Fruit fly (Drosophila melanogaster): Measurements from ENCODE around the gene CG3847.
A peak's percentile ranks its signal among the peaks of the same experiment; 100 is the strongest.

Gene CG3847

dm6 chrX:6310408-6310807 is 36.5 kb upstream of the CG3847 start (continued):
- TF ChIP-seq Oli (tag; optimal IDR thresholded peaks at IDR 0.05) (peak; percentile 6), CG18011 (GFP tag; optimal IDR thresholded peaks at IDR 0.05) (no peak), hkb (optimal IDR thresholded peaks at IDR 0.05) (no peak), hkb (GFP tag; IDR thresholded peaks at IDR 0.05) (no peak), H15 (GFP tag; IDR thresholded peaks at IDR 0.05) (no peak), pb (GFP tag; optimal IDR thresholded peaks at IDR 0.05) (no peak), twi (tag; optimal IDR thresholded peaks at IDR 0.05) (no peak), CG12942 (GFP tag; optimal IDR thresholded peaks at IDR 0.05) (no peak), Lhr (GFP tag; optimal IDR thresholded peaks at IDR 0.05) (no peak), HmgD (GFP tag; optimal IDR thresholded peaks at IDR 0.05) (no peak), kay (GFP tag; optimal IDR thresholded peaks at IDR 0.05) (no peak), Lpt (GFP tag; optimal IDR thresholded peaks at IDR 0.05) (no peak), CG14965 (GFP tag; optimal IDR thresholded peaks at IDR 0.05; ENCODE audit: borderline replicate concordance) (no peak), NK7.1 (GFP tag; optimal IDR thresholded peaks at IDR 0.05) (no peak), HLH4C (GFP tag; IDR thresholded peaks at IDR 0.05; ENCODE audit: partially characterized antibody) (no peak), CG7372 (GFP tag; IDR thresholded peaks at IDR 0.05) (no peak), CG17359 (tag; optimal IDR thresholded peaks at IDR 0.05) (peak; percentile 42), Dp (GFP tag; optimal IDR thresholded peaks at IDR 0.05) (no peak), vfl (GFP tag; optimal IDR thresholded peaks at IDR 0.05) (no peak), phol (tag; optimal IDR thresholded peaks at IDR 0.05) (peak; percentile 17), pho (GFP tag; optimal IDR thresholded peaks at IDR 0.05) (no peak), ttk (GFP tag; IDR thresholded peaks at IDR 0.05) (0 out of 2 replicates have a peak, but pooled peaks have one; percentile 12), CG9215 (GFP tag; IDR thresholded peaks at IDR 0.05) (no peak), slou (GFP tag; optimal IDR thresholded peaks at IDR 0.05) (no peak), gro (GFP tag; optimal IDR thresholded peaks at IDR 0.05) (no peak), CG8281 (tag; optimal IDR thresholded peaks at IDR 0.05) (no peak), Hmr (GFP tag; optimal IDR thresholded peaks at IDR 0.05) (peak; percentile 39), CG32772 (GFP tag; IDR thresholded peaks at IDR 0.05) (no peak), nmo (GFP tag; optimal IDR thresholded peaks at IDR 0.05) (peak; percentile 19), CG16779 (GFP tag; IDR thresholded peaks at IDR 0.05) (no peak), ac (GFP tag; optimal IDR thresholded peaks at IDR 0.05) (no peak), luna (GFP tag; optimal IDR thresholded peaks at IDR 0.05) (no peak), CG6254 (GFP tag; optimal IDR thresholded peaks at IDR 0.05) (no peak), sug (tag; optimal IDR thresholded peaks at IDR 0.05) (no peak), jigr1 (GFP tag; IDR thresholded peaks at IDR 0.05) (no peak), CG12219 (GFP tag; optimal IDR thresholded peaks at IDR 0.05) (no peak), Fer1 (GFP tag; optimal IDR thresholded peaks at IDR 0.05) (peak; percentile 22), Xrp1 (GFP tag; IDR thresholded peaks at IDR 0.05) (0 out of 2 replicates have a peak, but pooled peaks have one; percentile 21), ab (GFP tag; optimal IDR thresholded peaks at IDR 0.05) (no peak), Drgx (GFP tag; IDR thresholded peaks at IDR 0.05) (no peak), MESR4 (GFP tag; optimal IDR thresholded peaks at IDR 0.05) (no peak), klu (GFP tag; IDR thresholded peaks at IDR 0.05) (no peak), fu2 (GFP tag; optimal IDR thresholded peaks at IDR 0.05) (no peak), Elba2 (GFP tag; optimal IDR thresholded peaks at IDR 0.05) (no peak), CG1603 (tag; optimal IDR thresholded peaks at IDR 0.05) (peak; percentile 41), CG6272 (GFP tag; IDR thresholded peaks at IDR 0.05) (no peak), CG5245 (GFP tag; optimal IDR thresholded peaks at IDR 0.05) (no peak), Meics (GFP tag; optimal IDR thresholded peaks at IDR 0.05) (peak; percentile 12)
